Worm (Caenorhabditis elegans): Measurements from ENCODE around the gene znf-593.

The znf-593 gene

ce11 chrIII:11876130-11876529, 42.4 kb downstream of the znf-593 start:
- TF ChIP-seq D1046.2 (GFP tag; IDR thresholded peaks at IDR 0.05) = 0 out of 2 replicates have a peak, but pooled peaks have one; percentile 32
- TF ChIP-seq madf-5 (GFP tag; IDR thresholded peaks at IDR 0.05) = no peak
- no peak for TF ChIP-seq sdz-12 (GFP tag; optimal IDR thresholded peaks at IDR 0.05)
- no peak for TF ChIP-seq lim-7 (GFP tag; IDR thresholded peaks at IDR 0.05)
- no peak for TF ChIP-seq ceh-32 (tag; optimal IDR thresholded peaks at IDR 0.05; ENCODE audit: poor library complexity)
- TF ChIP-seq daf-16 (GFP tag; optimal IDR thresholded peaks at IDR 0.05) = no peak
- no peak for TF ChIP-seq daf-16 (tag; optimal IDR thresholded peaks at IDR 0.05)
- 0 out of 2 replicates have a peak, but pooled peaks have one; percentile 28 for TF ChIP-seq F26F4.8 (GFP tag; conservative IDR thresholded peaks at IDR 0.05)
- peak; percentile 55; the same call in 1 of the 2 replicates for TF ChIP-seq dmd-8 (GFP tag; IDR thresholded peaks at IDR 0.05)
- no peak for TF ChIP-seq aly-2 (tag; optimal IDR thresholded peaks at IDR 0.05)
- no peak for TF ChIP-seq fkh-10 (GFP tag; optimal IDR thresholded peaks at IDR 0.05)
- no peak for TF ChIP-seq zfp-2 (tag; optimal IDR thresholded peaks at IDR 0.05)
- peak in 1 of 2 experiments; percentile 79 for TF ChIP-seq unc-62 (GFP tag; optimal IDR thresholded peaks at IDR 0.05 in 1 of 2)
- TF ChIP-seq unc-62 (tag; optimal IDR thresholded peaks at IDR 0.05) = no peak
- no peak for TF ChIP-seq ztf-7 (tag; optimal IDR thresholded peaks at IDR 0.05)
- no peak for TF ChIP-seq ama-1 (optimal IDR thresholded peaks at IDR 0.05)
- no peak for TF ChIP-seq ceh-82 (tag; optimal IDR thresholded peaks at IDR 0.05)

- TF ChIP-seq pha-4 (GFP tag; IDR thresholded peaks at IDR 0.05) (peak; percentile 25; the same call in 1 of the 2 replicates), pha-4 (tag; optimal IDR thresholded peaks at IDR 0.05) (no peak), lir-3 (tag; optimal IDR thresholded peaks at IDR 0.05) (no peak), ces-1 (GFP tag; optimal IDR thresholded peaks at IDR 0.05) (no peak), set-16 (GFP tag; IDR thresholded peaks at IDR 0.05) (peak; percentile 81), zip-2 (tag; optimal IDR thresholded peaks at IDR 0.05) (no peak)
These were observed 44.3 kb downstream of the znf-593 start for ce11 chrIII:11874242-11874641.

ce11 chrIII:11871617-11872016, 46.9 kb downstream of the znf-593 start:
- peak; percentile 75; the same call in 1 of the 2 replicates for TF ChIP-seq set-16 (GFP tag; IDR thresholded peaks at IDR 0.05)
- TF ChIP-seq lin-13 (GFP tag; optimal IDR thresholded peaks at IDR 0.05) = no peak

ce11 chrIII:11870009-11870408, 48.5 kb downstream of the znf-593 start:
- TF ChIP-seq php-3 (GFP tag; IDR thresholded peaks at IDR 0.05) (0 out of 2 replicates have a peak, but pooled peaks have one; percentile 38), arid-1 (GFP tag; conservative IDR thresholded peaks at IDR 0.05) (peak; percentile 60; the same call in 1 of the 2 replicates), set-16 (GFP tag; IDR thresholded peaks at IDR 0.05) (peak; percentile 21; the same call in 1 of the 2 replicates), duxl-1 (tag; optimal IDR thresholded peaks at IDR 0.05; ENCODE audit: poor library complexity) (peak; percentile 63), ceh-82 (tag; optimal IDR thresholded peaks at IDR 0.05) (no peak), nhr-237 (tag; optimal IDR thresholded peaks at IDR 0.05) (peak; percentile 3), egl-27 (tag; optimal IDR thresholded peaks at IDR 0.05) (no peak), egl-43 (GFP tag; IDR thresholded peaks at IDR 0.05) (0 out of 2 replicates have a peak, but pooled peaks have one; percentile 23), lin-1 (GFP tag; IDR thresholded peaks at IDR 0.05) (0 out of 2 replicates have a peak, but pooled peaks have one; percentile 36), saeg-2 (GFP tag; IDR thresholded peaks at IDR 0.05) (no peak), hlh-30 (tag; optimal IDR thresholded peaks at IDR 0.05; ENCODE audit: insufficient read depth) (peak; percentile 86), nhr-11 (tag; optimal IDR thresholded peaks at IDR 0.05) (peak; percentile 87), lin-13 (GFP tag; optimal IDR thresholded peaks at IDR 0.05) (peak; percentile 84), vab-7 (GFP tag; IDR thresholded peaks at IDR 0.05) (0 out of 2 replicates have a peak, but pooled peaks have one; percentile 32), mep-1 (tag; optimal IDR thresholded peaks at IDR 0.05) (peak; percentile 92), lin-39 (tag; optimal IDR thresholded peaks at IDR 0.05) (no peak), snpc-4 (tag; optimal IDR thresholded peaks at IDR 0.05) (peak; percentile 61), lin-15B (tag; optimal IDR thresholded peaks at IDR 0.05) (no peak), cey-2 (tag; optimal IDR thresholded peaks at IDR 0.05; ENCODE audit: borderline replicate concordance, insufficient read depth) (no peak), daf-12 (tag; optimal IDR thresholded peaks at IDR 0.05) (no peak), nhr-77 (tag; optimal IDR thresholded peaks at IDR 0.05) (peak; percentile 74), spr-1 (tag; optimal IDR thresholded peaks at IDR 0.05) (peak; percentile 50), lin-29 (GFP tag; IDR thresholded peaks at IDR 0.05) (no peak), T20F7.1 (GFP tag; optimal IDR thresholded peaks at IDR 0.05) (no peak), ceh-28 (tag; optimal IDR thresholded peaks at IDR 0.05) (no peak), rbr-2 (tag; optimal IDR thresholded peaks at IDR 0.05) (peak; percentile 83), attf-4 (tag; optimal IDR thresholded peaks at IDR 0.05) (no peak)
